Fruit fly (Drosophila melanogaster): ENCODE results near the gene Lim1.

Lim1 gene

DNA sequence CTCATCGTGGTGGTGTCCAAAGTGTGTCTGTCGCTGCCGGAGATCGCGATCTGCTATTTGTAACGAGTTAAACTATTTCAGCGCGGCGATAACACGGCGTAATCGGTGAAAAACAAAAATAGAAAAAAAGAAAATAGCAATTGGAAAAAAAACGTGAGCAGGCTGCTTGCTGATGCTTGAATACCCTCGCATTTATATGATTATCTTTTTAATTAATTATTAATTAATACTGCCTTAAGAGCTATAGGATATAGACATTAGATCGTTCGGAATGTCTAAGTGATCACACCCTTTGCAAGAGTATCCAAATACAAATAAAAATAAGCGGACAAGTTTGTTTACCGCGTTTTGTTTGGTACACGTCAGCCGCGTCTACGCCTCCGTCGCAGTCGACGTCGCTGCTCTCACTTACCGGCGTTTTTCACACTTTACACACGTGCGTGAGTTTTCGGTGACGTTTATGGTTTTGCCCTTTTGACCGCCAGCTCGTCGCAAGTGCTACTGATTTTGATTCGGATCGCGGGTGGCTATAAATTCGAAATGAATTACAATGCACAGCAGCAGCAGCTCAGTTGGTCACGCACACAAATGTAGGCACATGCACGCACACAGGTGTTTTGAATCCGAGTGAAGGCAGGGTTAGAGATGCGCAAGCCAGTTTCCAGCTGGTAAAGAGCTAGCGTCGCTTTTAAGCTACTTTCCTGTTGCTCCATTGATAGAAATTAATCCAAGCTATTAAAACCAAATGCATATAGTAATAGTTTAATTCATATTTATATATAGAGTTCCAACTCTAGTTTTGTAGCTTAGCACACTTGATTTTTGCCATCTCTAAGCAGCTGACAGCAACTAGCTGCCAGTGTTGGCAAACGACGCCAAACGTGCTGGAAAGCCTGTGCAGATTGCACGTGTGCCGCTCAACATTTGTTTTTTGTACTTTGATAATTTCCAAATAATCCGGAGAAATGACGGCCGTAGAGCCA lies 91.2 kb downstream of the Lim1 start, which contains the start of the genes CG2004 and CG1785 (continued):
- TF ChIP-seq Eip78C (GFP tag) (peak; percentile 78), Eip75B (GFP tag; optimal IDR thresholded peaks at IDR 0.05) (peak; percentile 84), CG7368 (GFP tag; optimal IDR thresholded peaks at IDR 0.05) (peak; percentile 79), CG11294 (GFP tag; IDR thresholded peaks at IDR 0.05) (peak; percentile 87), salr (GFP tag; optimal IDR thresholded peaks at IDR 0.05) (peak; percentile 67 to 77), Ets21C (GFP tag; optimal IDR thresholded peaks at IDR 0.05) (peak; percentile 84), CG31627 (GFP tag; optimal IDR thresholded peaks at IDR 0.05) (peak; percentile 91), fd59A (GFP tag; optimal IDR thresholded peaks at IDR 0.05) (peak; percentile 80), CG6163 (GFP tag; IDR thresholded peaks at IDR 0.05) (peak; percentile 94), ss (GFP tag; optimal IDR thresholded peaks at IDR 0.05) (peak; percentile 40 to 41), CG3032 (tag; optimal IDR thresholded peaks at IDR 0.05) (peak; percentile 87), vri (GFP tag; optimal IDR thresholded peaks at IDR 0.05) (no peak), Lpt (GFP tag; optimal IDR thresholded peaks at IDR 0.05) (peak; percentile 78), CG8319 (GFP tag; optimal IDR thresholded peaks at IDR 0.05) (peak; percentile 73), Sox14 (GFP tag; optimal IDR thresholded peaks at IDR 0.05) (peak; percentile 86)

DNA sequence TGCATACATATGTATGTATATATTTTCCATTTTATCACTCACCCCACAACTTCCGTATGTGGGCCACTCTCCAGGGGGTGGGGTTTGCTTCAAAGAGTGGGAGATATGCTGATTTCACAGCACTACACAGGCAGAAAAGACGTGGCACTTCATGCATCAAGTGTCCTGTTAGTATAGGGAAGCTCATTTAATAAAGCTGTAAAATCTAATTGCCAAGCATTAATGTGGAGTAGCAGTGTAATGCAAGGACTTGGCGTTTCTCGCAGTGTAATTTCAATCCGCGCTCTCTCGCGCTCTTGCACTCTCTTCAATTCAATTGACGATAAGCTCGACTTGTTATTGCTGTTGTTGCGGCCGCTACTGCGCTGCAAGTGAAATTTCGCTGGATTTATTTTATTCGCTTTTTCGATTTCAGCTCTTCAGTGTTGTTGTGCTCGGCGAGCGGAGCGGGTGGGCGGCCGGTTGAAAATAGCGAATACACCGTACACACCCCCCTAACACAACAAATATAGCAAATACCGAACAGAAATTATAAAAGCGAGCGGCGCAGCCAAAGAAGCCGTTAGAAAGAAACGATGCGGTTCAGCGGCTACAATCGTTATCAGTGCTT lies 96.3 kb downstream of the Lim1 start, which contains the start of gene Hexo2:
Gene Hexo2, plus strand, starts transcription at position 419 of the 610 bp plus-strand sequence.
- TF ChIP-seq Hr39 (GFP tag; optimal IDR thresholded peaks at IDR 0.05) (peak; percentile 99), OdsH (GFP tag; optimal IDR thresholded peaks at IDR 0.05) (peak; percentile 98), Sox102F (GFP tag; optimal IDR thresholded peaks at IDR 0.05) (peak; percentile 98), CG10631 (GFP tag; optimal IDR thresholded peaks at IDR 0.05) (peak; percentile 97), pdm3 (GFP tag; optimal IDR thresholded peaks at IDR 0.05) (peak; percentile 99), CG31627 (GFP tag; optimal IDR thresholded peaks at IDR 0.05) (peak; percentile 99), Hr4 (GFP tag; optimal IDR thresholded peaks at IDR 0.05) (peak; percentile 99), CG9139 (GFP tag; optimal IDR thresholded peaks at IDR 0.05) (peak; percentile 89), fkh (GFP tag; optimal IDR thresholded peaks at IDR 0.05) (no peak), Lpt (GFP tag; optimal IDR thresholded peaks at IDR 0.05) (peak; percentile 98), Blimp-1 (GFP tag; optimal IDR thresholded peaks at IDR 0.05) (peak; percentile 93), Eip93F (GFP tag; optimal IDR thresholded peaks at IDR 0.05) (peak; percentile 96), svp (GFP tag) (peak; percentile 99), CG6276 (GFP tag; optimal IDR thresholded peaks at IDR 0.05) (peak; percentile 97), CG8319 (GFP tag; optimal IDR thresholded peaks at IDR 0.05) (peak; percentile 96), ss (GFP tag; optimal IDR thresholded peaks at IDR 0.05) (peak; percentile 86 to 90), eg (GFP tag; IDR thresholded peaks at IDR 0.05) (peak; percentile 99), CG1621 (tag; optimal IDR thresholded peaks at IDR 0.05) (peak; percentile 95), CG16779 (tag; optimal IDR thresholded peaks at IDR 0.05) (peak; percentile 93), spab (GFP tag; optimal IDR thresholded peaks at IDR 0.05) (peak; percentile 92), Ets96B (tag; optimal IDR thresholded peaks at IDR 0.05) (peak; percentile 92), topi (GFP tag; optimal IDR thresholded peaks at IDR 0.05) (peak; percentile 99), Eip75B (GFP tag; optimal IDR thresholded peaks at IDR 0.05) (peak; percentile 98), Gug (GFP tag; IDR thresholded peaks at IDR 0.05) (peak; percentile 98), CG4318 (GFP tag; optimal IDR thresholded peaks at IDR 0.05) (peak; percentile 99), Sox15 (GFP tag; optimal IDR thresholded peaks at IDR 0.05) (peak; percentile 98), net (GFP tag; optimal IDR thresholded peaks at IDR 0.05) (peak; percentile 98), CG15336 (GFP tag; IDR thresholded peaks at IDR 0.05) (peak; percentile 98), Eip78C (GFP tag) (peak; percentile 99), achi (GFP tag; optimal IDR thresholded peaks at IDR 0.05) (peak; percentile 97), dsx (GFP tag; optimal IDR thresholded peaks at IDR 0.05; ENCODE audit: poor library complexity, severe bottlenecking) (peak; percentile 90), CG7368 (GFP tag; optimal IDR thresholded peaks at IDR 0.05) (peak; percentile 99), lz (GFP tag; optimal IDR thresholded peaks at IDR 0.05) (peak; percentile 99), vri (GFP tag; optimal IDR thresholded peaks at IDR 0.05) (peak; percentile 94), CG10669 (GFP tag; optimal IDR thresholded peaks at IDR 0.05) (peak; percentile 95), CG11762 (GFP tag; optimal IDR thresholded peaks at IDR 0.05; ENCODE audit: insufficient read depth) (peak; percentile 96), Sox14 (GFP tag; optimal IDR thresholded peaks at IDR 0.05) (peak; percentile 98), CG6792 (GFP tag; optimal IDR thresholded peaks at IDR 0.05) (peak; percentile 99), CG11294 (GFP tag; IDR thresholded peaks at IDR 0.05) (peak; percentile 97), fd85E (GFP tag; optimal IDR thresholded peaks at IDR 0.05) (peak; percentile 95)
